Worm (Caenorhabditis elegans) whole organism, L3 larva: Measurements from ENCODE around the gene pak-1.

Experiments used
- egl-27 ChIP-seq: sonication (generic microtip); optimal IDR thresholded peaks from 4 replicates; lab custom pipeline; 2017; ENCODE audit warnings: missing biosample characterization, missing genetic modification reagents, missing genetic modification characterization
- snpc-4 ChIP-seq: fragments of 150-350 bp; optimal IDR thresholded peaks from 2 replicates; lab custom pipeline; 2014; ENCODE audit warnings: missing biosample characterization, missing genetic modification characterization

DNA sequence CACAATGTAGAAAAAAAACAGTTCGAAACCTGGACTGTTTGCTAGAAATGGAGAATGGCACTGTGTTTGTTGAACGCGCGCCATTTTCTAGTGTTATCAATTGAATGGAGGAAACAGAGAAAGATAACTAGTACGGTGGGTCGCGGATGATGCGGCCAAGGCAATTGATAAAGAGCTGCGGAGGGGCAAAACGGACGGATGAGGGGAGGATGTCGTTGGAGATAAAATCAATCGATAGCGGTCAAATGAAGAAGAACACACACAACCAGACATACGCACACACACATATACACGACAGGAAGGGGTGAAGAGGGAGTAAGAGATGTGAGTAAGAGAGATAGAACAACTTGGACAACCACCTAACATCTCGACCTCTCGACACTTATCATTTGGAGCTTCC lies 1.7 kb upstream of the pak-1 start:
- TF ChIP-seq snpc-4: no peak
- no peak for TF ChIP-seq egl-27 (tag; lab: Kevin White, UChicago)
